Worm (Caenorhabditis elegans): ENCODE measurements around the gene K08B4.7.
A peak's percentile ranks its signal among the peaks of the same experiment; 100 is the strongest.

DNA sequence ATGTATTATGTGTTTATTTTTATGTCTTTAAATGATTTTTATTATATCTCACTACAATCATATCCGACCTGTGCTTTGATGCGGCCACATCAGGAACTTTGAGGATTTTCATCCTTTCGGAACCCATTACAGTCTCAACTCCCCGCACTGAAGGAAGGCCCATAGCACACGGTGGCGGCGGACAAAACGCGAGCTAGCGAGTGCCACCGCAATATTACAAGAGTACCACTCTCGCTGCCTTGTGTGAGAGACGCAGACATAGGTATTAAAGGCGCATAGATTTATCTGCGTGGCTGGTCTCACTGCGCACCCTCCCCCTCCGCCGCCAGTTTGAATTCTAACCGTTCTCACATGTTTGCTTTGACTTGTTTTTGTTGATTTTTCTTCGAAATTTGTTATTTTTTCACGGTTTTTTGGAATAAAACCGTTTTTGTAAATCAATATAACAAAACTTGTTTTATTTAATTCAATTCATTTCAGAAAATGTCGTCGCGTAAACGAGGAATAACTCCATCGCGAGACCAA lies 25.6 kb upstream of the K08B4.7 start, which contains the start of gene zen-4:
- TF ChIP-seq dao-5 (tag; optimal IDR thresholded peaks at IDR 0.05) (no peak), W03F9.2 (tag; optimal IDR thresholded peaks at IDR 0.05) (peak; percentile 59), him-1 (tag; optimal IDR thresholded peaks at IDR 0.05) (no peak)
